Fruit fly (Drosophila melanogaster) whole organism, embryonic: ENCODE measurements around the gene Rab3-GEF.
A peak's percentile ranks its signal among the peaks of the same experiment; 100 is the strongest.

Experiments
- ATbp ChIP-seq: fragments of 200-800 bp; sonication (Bioruptor generic); optimal IDR thresholded peaks from 2 replicates; lab custom pipeline; 2017; ENCODE audit warnings: missing biosample characterization, mild to moderate bottlenecking, missing genetic modification characterization, missing genetic modification reagents
- Abd-B ChIP-seq: fragments of 200-800 bp; sonication (Bioruptor generic); optimal IDR thresholded peaks from 2 replicates; lab custom pipeline; 2018; ENCODE audit warnings: missing biosample characterization, mild to moderate bottlenecking, missing genetic modification characterization, moderate library complexity
- CG10147 ChIP-seq: fragments of 200-800 bp; sonication (Bioruptor generic); optimal IDR thresholded peaks from 2 replicates; lab custom pipeline; 2019; ENCODE audit warnings: missing biosample characterization, mild to moderate bottlenecking, missing genetic modification characterization, moderate library complexity
- CG10543 ChIP-seq: fragments of 200-800 bp; sonication (Bioruptor generic); optimal IDR thresholded peaks from 3 replicates; lab custom pipeline; 2017; ENCODE audit warnings: missing biosample characterization, mild to moderate bottlenecking, missing genetic modification characterization, moderate library complexity
- CG12744 ChIP-seq: fragments of 200-800 bp; sonication (Bioruptor generic); optimal IDR thresholded peaks from 2 replicates; lab custom pipeline; 2016; ENCODE audit warnings: missing biosample characterization, missing genetic modification characterization
- CG12942 ChIP-seq: fragments of 200-800 bp; sonication (Bioruptor generic); optimal IDR thresholded peaks from 3 replicates; lab custom pipeline; 2016; ENCODE audit warnings: missing biosample characterization, missing genetic modification characterization
- CG14710 ChIP-seq: fragments of 200-800 bp; sonication (Bioruptor generic); optimal IDR thresholded peaks from 3 replicates; lab custom pipeline; 2019; ENCODE audit warnings: missing biosample characterization, mild to moderate bottlenecking, missing genetic modification characterization, moderate library complexity
- CG15479 ChIP-seq: fragments of 200-800 bp; sonication (Bioruptor generic); optimal IDR thresholded peaks from 3 replicates; lab custom pipeline; 2019; ENCODE audit warnings: missing biosample characterization, mild to moderate bottlenecking, missing genetic modification characterization, moderate library complexity
- CG1603 ChIP-seq: fragments of 200-800 bp; sonication (Bioruptor generic); optimal IDR thresholded peaks from 2 replicates; lab custom pipeline; 2019; ENCODE audit warnings: missing biosample characterization, mild to moderate bottlenecking, missing genetic modification characterization, moderate library complexity
- CG16779 ChIP-seq: fragments of 200-800 bp; sonication (Bioruptor generic); IDR thresholded peaks from 2 replicates; pipeline ENCODE4 v1.3.6; 2022; ENCODE audit warnings: missing biosample characterization, missing genetic modification characterization
- CG17186 ChIP-seq: fragments of 200-800 bp; sonication (Bioruptor generic); optimal IDR thresholded peaks from 3 replicates; lab custom pipeline; 2017; ENCODE audit warnings: missing biosample characterization, missing genetic modification reagents, missing genetic modification characterization
- CG17568 ChIP-seq: fragments of 200-800 bp; sonication (Bioruptor generic); optimal IDR thresholded peaks from 2 replicates; lab custom pipeline; 2018; ENCODE audit warnings: missing biosample characterization, mild to moderate bottlenecking, missing genetic modification characterization, moderate library complexity
- CG18262 ChIP-seq: fragments of 200-800 bp; optimal IDR thresholded peaks from 3 replicates; lab custom pipeline; 2019; ENCODE audit warnings: missing biosample characterization, mild to moderate bottlenecking, missing genetic modification characterization, moderate library complexity
- CG18599 ChIP-seq: fragments of 200-800 bp; sonication (Bioruptor generic); optimal IDR thresholded peaks from 3 replicates; lab custom pipeline; 2017; ENCODE audit warnings: missing biosample characterization, missing genetic modification characterization, mild to moderate bottlenecking, moderate library complexity, missing genetic modification reagents
- CG2120 ChIP-seq: fragments of 200-800 bp; sonication (Bioruptor generic); optimal IDR thresholded peaks from 3 replicates; lab custom pipeline; 2016; ENCODE audit warnings: missing biosample characterization, missing genetic modification characterization
- CG2678 ChIP-seq: fragments of 200-800 bp; sonication (Bioruptor generic); optimal IDR thresholded peaks from 3 replicates; lab custom pipeline; 2019; ENCODE audit warnings: missing biosample characterization, mild to moderate bottlenecking, missing genetic modification characterization, moderate library complexity
- CG31388 ChIP-seq: fragments of 200-800 bp; sonication (Bioruptor generic); optimal IDR thresholded peaks from 2 replicates; lab custom pipeline; 2016; ENCODE audit warnings: missing biosample characterization, missing genetic modification characterization
- CG3281 ChIP-seq: fragments of 200-800 bp; sonication (Bioruptor generic); optimal IDR thresholded peaks from 3 replicates; lab custom pipeline; 2017; ENCODE audit warnings: missing biosample characterization, mild to moderate bottlenecking, missing genetic modification characterization
- CG4424 ChIP-seq: fragments of 200-800 bp; sonication (Bioruptor generic); optimal IDR thresholded peaks from 3 replicates; lab custom pipeline; 2016; ENCODE audit warnings: missing biosample characterization, missing genetic modification characterization
- CG4617 ChIP-seq: fragments of 200-800 bp; sonication (Bioruptor generic); optimal IDR thresholded peaks from 3 replicates; lab custom pipeline; 2016; ENCODE audit warnings: missing biosample characterization, missing genetic modification characterization, borderline replicate concordance
- CG6689 ChIP-seq: fragments of 200-800 bp; sonication (Bioruptor generic); IDR thresholded peaks from 2 replicates; pipeline ENCODE4 v1.3.6; 2022; ENCODE audit warnings: missing biosample characterization, missing genetic modification characterization
- CG7745 ChIP-seq: fragments of 200-800 bp; sonication (Bioruptor generic); optimal IDR thresholded peaks from 2 replicates; lab custom pipeline; 2018; ENCODE audit warnings: missing biosample characterization, mild to moderate bottlenecking, missing genetic modification characterization, moderate library complexity
- CG8089 ChIP-seq: fragments of 200-800 bp; sonication (Bioruptor generic); optimal IDR thresholded peaks from 3 replicates; lab custom pipeline; 2016; ENCODE audit warnings: missing biosample characterization, missing genetic modification characterization
- Camta ChIP-seq: fragments of 200-800 bp; sonication (Bioruptor generic); optimal IDR thresholded peaks from 2 replicates; lab custom pipeline; 2016; ENCODE audit warnings: missing biosample characterization, missing genetic modification characterization
- Deaf1 ChIP-seq: fragments of 200-800 bp; optimal IDR thresholded peaks from 3 replicates; lab custom pipeline; 2019; ENCODE audit warnings: missing biosample characterization, mild to moderate bottlenecking, missing genetic modification characterization, moderate library complexity
- E2f1 ChIP-seq: fragments of 200-800 bp; sonication (Bioruptor generic); IDR thresholded peaks from 2 replicates; pipeline ENCODE4 v1.3.6; 2022; ENCODE audit warnings: missing biosample characterization, missing genetic modification characterization
- HLH3B ChIP-seq: fragments of 200-800 bp; sonication (Bioruptor generic); IDR thresholded peaks from 2 replicates; pipeline ENCODE4 v1.3.6; 2022; ENCODE audit warnings: missing biosample characterization, missing genetic modification characterization
- HLH4C ChIP-seq: fragments of 200-800 bp; sonication (Bioruptor generic); IDR thresholded peaks from 3 replicates; pipeline ENCODE4 v1.3.6; 2022; ENCODE audit warnings: missing biosample characterization, missing genetic modification characterization; ENCODE audit not compliant: partially characterized antibody
- NfI ChIP-seq: fragments of 200-800 bp; sonication (Bioruptor generic); optimal IDR thresholded peaks from 3 replicates; lab custom pipeline; 2018; ENCODE audit warnings: missing biosample characterization, mild to moderate bottlenecking, missing genetic modification characterization, moderate library complexity
- Pdp1 ChIP-seq, 2 experiments: fragments of 200-800 bp; sonication (Bioruptor generic); optimal IDR thresholded peaks; 3 replicates each; lab custom pipeline; 2016; ENCODE audit warnings: missing biosample characterization in 2 of 2, missing genetic modification characterization in 2 of 2, mild to moderate bottlenecking in 1 of 2, moderate library complexity in 1 of 2
- Six4 ChIP-seq: fragments of 200-800 bp; sonication (Bioruptor generic); optimal IDR thresholded peaks from 2 replicates; lab custom pipeline; 2016; ENCODE audit warnings: missing biosample characterization, missing genetic modification characterization
- Xrp1 ChIP-seq: fragments of 200-800 bp; sonication (Bioruptor generic); IDR thresholded peaks from 2 replicates; pipeline ENCODE4 v1.3.6; 2022; ENCODE audit warnings: missing biosample characterization, missing genetic modification characterization
- ara ChIP-seq: fragments of 200-800 bp; sonication (Bioruptor generic); IDR thresholded peaks from 2 replicates; pipeline ENCODE4 v1.3.6; 2022; ENCODE audit warnings: missing biosample characterization, missing genetic modification characterization
- croc ChIP-seq: fragments of 200-800 bp; sonication (Bioruptor generic); conservative IDR thresholded peaks from 3 replicates; pipeline ENCODE4 v1.3.6; 2022; ENCODE audit warnings: missing biosample characterization, missing genetic modification characterization
- dimm ChIP-seq: fragments of 200-800 bp; sonication (Bioruptor generic); IDR thresholded peaks from 2 replicates; pipeline ENCODE4 v1.3.6; 2022; ENCODE audit warnings: missing biosample characterization, missing genetic modification characterization
- esg ChIP-seq: fragments of 200-800 bp; sonication (Bioruptor generic); conservative IDR thresholded peaks from 2 replicates; pipeline ENCODE4 v1.3.6; 2022; ENCODE audit warnings: missing biosample characterization, missing genetic modification characterization
- fd96Cb ChIP-seq: fragments of 200-800 bp; sonication (Bioruptor generic); optimal IDR thresholded peaks from 2 replicates; lab custom pipeline; 2018; ENCODE audit warnings: missing biosample characterization, mild to moderate bottlenecking, missing genetic modification characterization, moderate library complexity
- fu2 ChIP-seq: fragments of 200-800 bp; sonication (Bioruptor generic); optimal IDR thresholded peaks from 2 replicates; lab custom pipeline; 2016; ENCODE audit warnings: missing biosample characterization, missing genetic modification characterization
- grau ChIP-seq: fragments of 200-800 bp; optimal IDR thresholded peaks from 3 replicates; lab custom pipeline; 2019; ENCODE audit warnings: missing biosample characterization, mild to moderate bottlenecking, missing genetic modification characterization, moderate library complexity
- grn ChIP-seq: fragments of 200-800 bp; sonication (Bioruptor generic); optimal IDR thresholded peaks from 3 replicates; lab custom pipeline; 2017; ENCODE audit warnings: missing biosample characterization, missing genetic modification characterization
- gt ChIP-seq: fragments of 200-800 bp; sonication (Bioruptor generic); IDR thresholded peaks from 2 replicates; pipeline ENCODE4 v1.3.6; 2022; ENCODE audit warnings: missing biosample characterization, missing genetic modification characterization
- knrl ChIP-seq: fragments of 200-800 bp; sonication (Bioruptor generic); IDR thresholded peaks from 3 replicates; pipeline ENCODE4 v1.3.6; 2022; ENCODE audit warnings: missing biosample characterization, missing genetic modification characterization; ENCODE audit not compliant: partially characterized antibody
- lmd ChIP-seq: fragments of 200-800 bp; sonication (Bioruptor generic); IDR thresholded peaks from 2 replicates; pipeline ENCODE4 v1.3.6; 2022; ENCODE audit warnings: missing biosample characterization, missing genetic modification characterization
- mam ChIP-seq: fragments of 200-800 bp; sonication (Bioruptor generic); optimal IDR thresholded peaks from 3 replicates; lab custom pipeline; 2016; ENCODE audit warnings: missing biosample characterization, missing genetic modification characterization
- onecut ChIP-seq: fragments of 200-800 bp; sonication (Bioruptor generic); IDR thresholded peaks from 2 replicates; pipeline ENCODE4 v1.3.6; 2022; ENCODE audit warnings: missing biosample characterization, missing genetic modification characterization
- pb ChIP-seq: fragments of 200-800 bp; sonication (Bioruptor generic); optimal IDR thresholded peaks from 3 replicates; lab custom pipeline; 2016; ENCODE audit warnings: missing biosample characterization, missing genetic modification characterization
- pho ChIP-seq: fragments of 200-800 bp; sonication (Bioruptor generic); optimal IDR thresholded peaks from 2 replicates; lab custom pipeline; 2016; ENCODE audit warnings: missing biosample characterization, missing genetic modification characterization
- slou ChIP-seq: fragments of 200-800 bp; sonication (Bioruptor generic); optimal IDR thresholded peaks from 3 replicates; lab custom pipeline; 2016; ENCODE audit warnings: missing biosample characterization, missing genetic modification characterization
- sug ChIP-seq: fragments of 200-800 bp; optimal IDR thresholded peaks from 2 replicates; lab custom pipeline; 2019; ENCODE audit warnings: missing biosample characterization, mild to moderate bottlenecking, missing genetic modification characterization, moderate library complexity
- tup ChIP-seq: fragments of 200-800 bp; sonication (Bioruptor generic); optimal IDR thresholded peaks from 2 replicates; lab custom pipeline; 2016; ENCODE audit warnings: missing biosample characterization, mild to moderate bottlenecking, missing genetic modification characterization, moderate library complexity
- wdn ChIP-seq: fragments of 200-800 bp; sonication (Bioruptor generic); IDR thresholded peaks from 2 replicates; pipeline ENCODE4 v1.3.6; 2022; ENCODE audit warnings: missing biosample characterization, missing genetic modification characterization

Rab3-GEF gene

dm6 chrX:15120116-15120515 is 30.6 kb downstream of the Rab3-GEF start (continued):
- TF ChIP-seq CG18262 (tag; lab: Kevin White, UChicago) (peak; percentile 12), lmd (GFP tag; lab: Robert Waterston, UW) (peak; percentile 61), Camta (GFP tag; lab: Kevin White, UChicago) (no peak), slou (no peak), CG3281 (GFP tag; lab: Kevin White, UChicago) (peak; percentile 65), CG10543 (no peak), mam (peak; percentile 54), onecut (GFP tag; lab: Robert Waterston, UW) (no peak), sug (tag; lab: Kevin White, UChicago) (peak; percentile 35), tup (GFP tag; lab: Kevin White, UChicago) (no peak), grau (tag; lab: Kevin White, UChicago) (peak; percentile 67), Pdp1 (GFP tag; optimal IDR thresholded peaks at IDR 0.05; lab: Kevin White, UChicago) (peak; percentile 21 to 26), CG2678 (tag; lab: Kevin White, UChicago) (peak; percentile 69), dimm (GFP tag; lab: Robert Waterston, UW) (no peak), CG17568 (GFP tag; lab: Kevin White, UChicago) (no peak), E2f1 (GFP tag; lab: Robert Waterston, UW) (no peak), Xrp1 (0 out of 2 replicates have a peak, but pooled peaks have one; percentile 25), CG8089 (GFP tag; lab: Kevin White, UChicago) (no peak), CG31388 (GFP tag; lab: Kevin White, UChicago) (no peak), HLH4C (GFP tag; lab: Robert Waterston, UW) (no peak), CG4424 (GFP tag; lab: Kevin White, UChicago) (no peak), gt (GFP tag; lab: Robert Waterston, UW) (no peak), CG1603 (tag; lab: Kevin White, UChicago) (peak; percentile 31), pb (no peak), CG2120 (GFP tag; lab: Kevin White, UChicago) (peak; percentile 77), Abd-B (no peak), fu2 (GFP tag; lab: Kevin White, UChicago) (no peak), ATbp (GFP tag; lab: Kevin White, UChicago) (no peak), CG7745 (no peak), pho (GFP tag; lab: Kevin White, UChicago) (peak; percentile 32), CG10147 (peak; percentile 71), fd96Cb (tag; lab: Kevin White, UChicago) (no peak), knrl (GFP tag; lab: Robert Waterston, UW) (no peak), CG15479 (no peak), CG14710 (tag; lab: Kevin White, UChicago) (no peak), ara (GFP tag; lab: Robert Waterston, UW) (no peak), CG4617 (GFP tag; lab: Kevin White, UChicago) (no peak), grn (no peak), wdn (GFP tag; lab: Robert Waterston, UW) (peak; percentile 36; the same call in 1 of the 2 replicates), Six4 (no peak), CG16779 (GFP tag; lab: Robert Waterston, UW) (no peak), CG18599 (GFP tag; lab: Kevin White, UChicago) (peak; percentile 54), croc (no peak), NfI (GFP tag; lab: Kevin White, UChicago) (peak; percentile 14), esg (GFP tag; lab: Robert Waterston, UW) (peak; percentile 38; the same call in 1 of the 2 replicates), CG6689 (GFP tag; lab: Robert Waterston, UW) (0 out of 2 replicates have a peak, but pooled peaks have one; percentile 46), HLH3B (no peak), CG12744 (GFP tag; lab: Kevin White, UChicago) (no peak), Deaf1 (tag; lab: Kevin White, UChicago) (peak; percentile 9), CG17186 (GFP tag; lab: Kevin White, UChicago) (no peak), CG12942 (GFP tag; lab: Kevin White, UChicago) (no peak)
